Fruit fly (Drosophila melanogaster) whole organism, wandering third instar larva: ENCODE data around the gene Ddx1.

Experiments used
- Dfd ChIP-seq: fragments of >200 bp; optimal IDR thresholded peaks from 2 replicates; lab custom pipeline; 2017; ENCODE audit warnings: missing biosample characterization, missing genetic modification characterization
- HLH106 ChIP-seq: fragments of 200-800 bp; optimal IDR thresholded peaks from 3 replicates; lab custom pipeline; 2019; ENCODE audit warnings: missing biosample characterization, mild to moderate bottlenecking, missing genetic modification characterization, moderate library complexity
- Hr78 ChIP-seq: fragments of >200 bp; optimal IDR thresholded peaks from 2 replicates; lab custom pipeline; 2017; ENCODE audit warnings: missing biosample characterization, missing genetic modification characterization
- Myc ChIP-seq: fragments of >200 bp; optimal IDR thresholded peaks from 2 replicates; lab custom pipeline; 2017
- N ChIP-seq: fragments of >200 bp; optimal IDR thresholded peaks from 2 replicates; lab custom pipeline; 2018; ENCODE audit warnings: missing biosample characterization, missing external identifiers, missing genetic modification characterization
- Rel ChIP-seq, 2 experiments: fragments of 200-800 bp; sonication (Bioruptor generic) in 1 of 2; optimal IDR thresholded peaks; 2 replicates in 1 of 2; 3 replicates in 1 of 2; lab custom pipeline; 2016 to 2019; ENCODE audit warnings: mild to moderate bottlenecking in 2 of 2, missing biosample characterization in 2 of 2, missing genetic modification characterization in 2 of 2, moderate library complexity in 1 of 2
- dmrt93B ChIP-seq: fragments of 200-800 bp; sonication (Bioruptor generic); optimal IDR thresholded peaks from 2 replicates; lab custom pipeline; 2018; ENCODE audit warnings: missing biosample characterization, mild to moderate bottlenecking, missing genetic modification characterization
- fru ChIP-seq: fragments of 200-800 bp; sonication (Bioruptor generic); optimal IDR thresholded peaks from 3 replicates; lab custom pipeline; 2016; ENCODE audit warnings: missing biosample characterization, mild to moderate bottlenecking, missing genetic modification characterization
- h ChIP-seq: fragments of 200-800 bp; sonication (Bioruptor generic); optimal IDR thresholded peaks from 3 replicates; lab custom pipeline; 2016; ENCODE audit warnings: missing biosample characterization, mild to moderate bottlenecking, missing genetic modification characterization
- pan ChIP-seq: fragments of >200 bp; optimal IDR thresholded peaks from 2 replicates; lab custom pipeline; 2017
- psq ChIP-seq: fragments of 200-800 bp; sonication (Bioruptor generic); optimal IDR thresholded peaks from 3 replicates; lab custom pipeline; 2017; ENCODE audit warnings: missing biosample characterization, mild to moderate bottlenecking, missing genetic modification characterization, moderate library complexity
- sage ChIP-seq: fragments of 200-800 bp; sonication (Bioruptor generic); optimal IDR thresholded peaks from 2 replicates; lab custom pipeline; 2016; ENCODE audit warnings: missing biosample characterization, mild to moderate bottlenecking, missing genetic modification characterization
- sv ChIP-seq: fragments of 200-800 bp; sonication (Bioruptor generic); optimal IDR thresholded peaks from 3 replicates; lab custom pipeline; 2016; ENCODE audit warnings: missing biosample characterization, missing genetic modification characterization
- usp ChIP-seq: fragments of >200 bp; optimal IDR thresholded peaks from 2 replicates; lab custom pipeline; 2017; ENCODE audit warnings: missing biosample characterization, missing genetic modification characterization

DNA sequence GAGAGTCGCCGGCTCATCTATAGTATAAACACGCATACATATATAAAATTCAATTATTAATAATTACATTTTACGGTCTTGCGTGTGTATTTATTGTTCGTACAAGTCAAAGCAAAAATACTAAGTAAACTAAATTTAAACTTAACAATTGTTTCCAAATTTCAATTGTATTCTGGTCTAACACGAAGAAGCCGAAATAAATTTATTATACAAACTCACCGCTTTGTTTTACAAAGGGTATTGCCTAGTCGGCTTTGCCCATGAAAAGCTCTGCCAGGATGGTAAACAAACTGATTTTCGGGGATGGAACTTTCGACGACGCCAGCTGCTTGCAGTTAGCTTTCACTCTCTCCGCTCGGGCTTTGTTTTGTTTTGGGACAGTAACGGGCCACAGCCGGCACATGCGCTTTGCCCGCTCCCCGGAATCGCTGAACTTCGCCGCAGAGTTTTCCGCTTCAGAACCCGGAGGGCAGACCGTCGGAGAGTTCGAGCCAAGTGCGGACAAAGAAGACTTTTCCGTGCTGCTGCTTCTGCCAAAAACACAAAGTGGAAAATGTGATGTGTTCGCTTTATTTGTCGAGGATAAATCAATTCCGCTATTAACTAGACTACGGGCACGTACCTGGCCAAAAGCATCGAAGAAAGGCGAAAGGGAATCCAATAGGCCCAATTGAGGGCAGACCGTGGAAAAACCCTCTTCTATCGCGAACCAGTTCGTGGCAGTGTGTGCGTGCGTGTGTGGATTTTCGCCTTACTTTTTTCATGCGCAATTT is 10.5 kb downstream of the Ddx1 start, which contains the start of gene Srpk79D:
- TF ChIP-seq psq (GFP tag; lab: Kevin White, UChicago) (no peak), Myc (lab: Kevin White, UChicago) (no peak), HLH106 (tag; lab: Kevin White, UChicago) (no peak), dmrt93B (no peak), sage (GFP tag; lab: Kevin White, UChicago) (no peak), pan (no peak), usp (no peak), h (GFP tag; lab: Kevin White, UChicago) (no peak), Rel (GFP tag; optimal IDR thresholded peaks at IDR 0.05; lab: Kevin White, UChicago) (no peak), Rel (tag; optimal IDR thresholded peaks at IDR 0.05; lab: Kevin White, UChicago) (no peak), Dfd (GFP tag; lab: Kevin White, UChicago) (no peak), Hr78 (GFP tag; lab: Kevin White, UChicago) (no peak), N (GFP tag; lab: Kevin White, UChicago) (no peak), sv (GFP tag; lab: Kevin White, UChicago) (no peak), fru (no peak)
